Worm (Caenorhabditis elegans): Measurements from ENCODE around the gene C06B3.7.

The C06B3.7 gene

ce11 chrV:13878226-13878625 lies 31.3 kb upstream of the C06B3.7 start:
- TF ChIP-seq C16A3.4 (tag; optimal IDR thresholded peaks at IDR 0.05) (no peak), aly-2 (tag; optimal IDR thresholded peaks at IDR 0.05) (no peak), fkh-10 (GFP tag; optimal IDR thresholded peaks at IDR 0.05) (no peak), elt-2 (tag; optimal IDR thresholded peaks at IDR 0.05) (peak; percentile 76), lin-35 (GFP tag; optimal IDR thresholded peaks at IDR 0.05) (peak in 1 of 2 experiments; percentile 20), lin-14 (GFP tag; optimal IDR thresholded peaks at IDR 0.05) (peak; percentile 46), lin-39 (tag; optimal IDR thresholded peaks at IDR 0.05) (no peak), hlh-17 (GFP tag; optimal IDR thresholded peaks at IDR 0.05; ENCODE audit: borderline replicate concordance) (no peak), nhr-71 (tag; optimal IDR thresholded peaks at IDR 0.05) (peak; percentile 26), blmp-1 (tag; optimal IDR thresholded peaks at IDR 0.05) (peak; percentile 48), elt-3 (tag; optimal IDR thresholded peaks at IDR 0.05) (peak in 3 of 6 experiments; percentile 24 to 59 (median 31)), pag-3 (tag; optimal IDR thresholded peaks at IDR 0.05; ENCODE audit: borderline replicate concordance, insufficient read depth) (peak; percentile 42), nhr-20 (tag; optimal IDR thresholded peaks at IDR 0.05) (peak; percentile 48), dpl-1 (GFP tag; optimal IDR thresholded peaks at IDR 0.05) (peak in 1 of 3 experiments; percentile 35), tbx-2 (tag; optimal IDR thresholded peaks at IDR 0.05) (no peak), snu-23 (GFP tag; optimal IDR thresholded peaks at IDR 0.05) (peak; percentile 7), mdl-1 (tag; optimal IDR thresholded peaks at IDR 0.05) (peak in 1 of 2 experiments; percentile 13), nhr-85 (tag) (peak; percentile 28)

- no peak for TF ChIP-seq pqm-1 (tag; optimal IDR thresholded peaks at IDR 0.05)
- peak; percentile 86 for TF ChIP-seq elt-2 (tag; optimal IDR thresholded peaks at IDR 0.05)
- no peak for TF ChIP-seq nhr-90 (tag; optimal IDR thresholded peaks at IDR 0.05; ENCODE audit: poor library complexity)
- TF ChIP-seq unc-86 (tag; optimal IDR thresholded peaks at IDR 0.05): no peak
- no peak for TF ChIP-seq hpl-2 (GFP tag; optimal IDR thresholded peaks at IDR 0.05)
- no peak for TF ChIP-seq rnt-1 (tag; optimal IDR thresholded peaks at IDR 0.05)
- no peak for TF ChIP-seq nhr-28 (tag; optimal IDR thresholded peaks at IDR 0.05)
- TF ChIP-seq lsy-2 (tag; optimal IDR thresholded peaks at IDR 0.05): no peak
- TF ChIP-seq fkh-4 (tag; optimal IDR thresholded peaks at IDR 0.05; ENCODE audit: borderline replicate concordance): no peak
- TF ChIP-seq hlh-17 (GFP tag; optimal IDR thresholded peaks at IDR 0.05; ENCODE audit: borderline replicate concordance): no peak
- TF ChIP-seq nhr-20 (tag; optimal IDR thresholded peaks at IDR 0.05): peak; percentile 5
- TF ChIP-seq ceh-82 (tag; optimal IDR thresholded peaks at IDR 0.05): no peak
- no peak for TF ChIP-seq mef-2 (tag; optimal IDR thresholded peaks at IDR 0.05)
- TF ChIP-seq efl-1 (optimal IDR thresholded peaks at IDR 0.05): no peak
- no peak for TF ChIP-seq efl-1 (GFP tag; optimal IDR thresholded peaks at IDR 0.05 in 1 of 2)
- TF ChIP-seq nhr-12 (tag; optimal IDR thresholded peaks at IDR 0.05): no peak
- no peak for TF ChIP-seq nhr-11 (tag; optimal IDR thresholded peaks at IDR 0.05)
- peak; percentile 8 for TF ChIP-seq tlp-1 (tag; optimal IDR thresholded peaks at IDR 0.05)
Measured at ce11 chrV:13879241-13879640, 30.2 kb upstream of the C06B3.7 start, which contains the start of gene lbp-7. Gene lbp-7 (plus strand): TSS chrV:13879552.

- no peak for TF ChIP-seq hlh-17 (GFP tag; optimal IDR thresholded peaks at IDR 0.05; ENCODE audit: borderline replicate concordance)
- TF ChIP-seq lin-14 (GFP tag; optimal IDR thresholded peaks at IDR 0.05): peak; percentile 58
- TF ChIP-seq nhr-77 (tag; optimal IDR thresholded peaks at IDR 0.05): no peak
- TF ChIP-seq tbx-2 (tag; optimal IDR thresholded peaks at IDR 0.05): no peak
- TF ChIP-seq zag-1 (tag; optimal IDR thresholded peaks at IDR 0.05): no peak
- TF ChIP-seq ces-1 (GFP tag; optimal IDR thresholded peaks at IDR 0.05): no peak
- no peak for TF ChIP-seq elt-2 (tag; optimal IDR thresholded peaks at IDR 0.05)
- TF ChIP-seq snu-23 (GFP tag; optimal IDR thresholded peaks at IDR 0.05): peak; percentile 15
- no peak for TF ChIP-seq ama-1 (optimal IDR thresholded peaks at IDR 0.05)
- peak; percentile 6 to 62 (median 56) for TF ChIP-seq dpl-1 (GFP tag; optimal IDR thresholded peaks at IDR 0.05)
- peak; percentile 4 for TF ChIP-seq blmp-1 (tag; optimal IDR thresholded peaks at IDR 0.05)
- TF ChIP-seq ets-5 (GFP tag; IDR thresholded peaks at IDR 0.05): no peak
- TF ChIP-seq rnt-1 (tag; optimal IDR thresholded peaks at IDR 0.05): peak; percentile 3
- TF ChIP-seq Y116A8C.19 (tag; optimal IDR thresholded peaks at IDR 0.05; ENCODE audit: borderline replicate concordance): no peak
- TF ChIP-seq mef-2 (tag; optimal IDR thresholded peaks at IDR 0.05): no peak
- peak in 1 of 2 experiments; percentile 41 for TF ChIP-seq lsy-2 (tag; optimal IDR thresholded peaks at IDR 0.05)
- TF ChIP-seq efl-1 (optimal IDR thresholded peaks at IDR 0.05): peak; percentile 39 to 54
- peak; percentile 57 to 87 for TF ChIP-seq efl-1 (GFP tag; optimal IDR thresholded peaks at IDR 0.05 in 1 of 2)
- TF ChIP-seq unc-62 (GFP tag; optimal IDR thresholded peaks at IDR 0.05): no peak
- TF ChIP-seq elt-3 (tag; optimal IDR thresholded peaks at IDR 0.05): no peak
- TF ChIP-seq nhr-20 (tag; optimal IDR thresholded peaks at IDR 0.05): no peak
- no peak for TF ChIP-seq pag-3 (tag; optimal IDR thresholded peaks at IDR 0.05; ENCODE audit: borderline replicate concordance, insufficient read depth)
- peak; percentile 19 to 55 for TF ChIP-seq lin-35 (GFP tag; optimal IDR thresholded peaks at IDR 0.05)
Measured at ce11 chrV:13880163-13880562, 29.3 kb upstream of the C06B3.7 start.

Data from whole organism, L1 larva.